Worm (Caenorhabditis elegans) whole organism, L2 larva: ENCODE results near the gene atg-13.

Experiments used
- C34F6.9 ChIP-seq: fragments of 150-350 bp; optimal IDR thresholded peaks from 2 replicates; lab custom pipeline; 2014; ENCODE audit warnings: missing biosample characterization, missing genetic modification characterization
- F13H6.1 ChIP-seq: sonication (generic microtip); optimal IDR thresholded peaks from 2 replicates; lab custom pipeline; 2016; ENCODE audit warnings: missing genetic modification characterization, missing compliant biosample characterization
- R02D3.7 ChIP-seq: fragments of 150-350 bp; optimal IDR thresholded peaks from 2 replicates; lab custom pipeline; 2014; ENCODE audit warnings: missing biosample characterization, missing genetic modification characterization
- Y55F3AM.14 ChIP-seq: fragments of 200-800 bp; sonication (Bioruptor generic); optimal IDR thresholded peaks from 2 replicates; lab custom pipeline; 2018; ENCODE audit warnings: mild to moderate bottlenecking, missing genetic modification characterization, missing compliant biosample characterization
- alr-1 ChIP-seq: fragments of 150-350 bp; optimal IDR thresholded peaks from 2 replicates; lab custom pipeline; 2014; ENCODE audit warnings: missing biosample characterization, missing genetic modification characterization
- aly-2 ChIP-seq: fragments of 150-350 bp; optimal IDR thresholded peaks from 2 replicates; lab custom pipeline; 2014; ENCODE audit warnings: missing biosample characterization, missing genetic modification characterization
- blmp-1 ChIP-seq: sonication (generic microtip); optimal IDR thresholded peaks from 2 replicates; lab custom pipeline; 2017; ENCODE audit warnings: missing genetic modification characterization, mild to moderate bottlenecking, missing compliant biosample characterization, antibody characterized with exemption, moderate library complexity; ENCODE audit not compliant: insufficient read depth
- ceh-16 ChIP-seq: fragments of 150-350 bp; optimal IDR thresholded peaks from 2 replicates; lab custom pipeline; 2014; ENCODE audit warnings: missing biosample characterization, missing genetic modification characterization
- ceh-82 ChIP-seq: fragments of 150-350 bp; optimal IDR thresholded peaks from 2 replicates; lab custom pipeline; 2014; ENCODE audit warnings: missing biosample characterization, missing genetic modification characterization
- crh-2 ChIP-seq: sonication (generic microtip); optimal IDR thresholded peaks from 2 replicates; lab custom pipeline; 2017; ENCODE audit warnings: missing biosample characterization, missing genetic modification characterization
- elt-1 ChIP-seq: fragments of 150-350 bp; optimal IDR thresholded peaks from 2 replicates; lab custom pipeline; 2014; ENCODE audit warnings: missing biosample characterization, missing genetic modification characterization
- fos-1 ChIP-seq: fragments of 150-350 bp; optimal IDR thresholded peaks from 2 replicates; lab custom pipeline; 2014; ENCODE audit warnings: missing biosample characterization, missing genetic modification characterization
- gmeb-1 ChIP-seq: fragments of 150-350 bp; optimal IDR thresholded peaks from 2 replicates; lab custom pipeline; 2014; ENCODE audit warnings: missing biosample characterization, missing genetic modification characterization
- lin-11 ChIP-seq: fragments of 150-350 bp; sonication (generic microtip); optimal IDR thresholded peaks from 2 replicates; lab custom pipeline; 2014; ENCODE audit warnings: missing biosample characterization, missing genetic modification characterization, inconsistent platforms, mixed read lengths
- lin-13 ChIP-seq: fragments of 150-350 bp; optimal IDR thresholded peaks from 2 replicates; lab custom pipeline; 2014; ENCODE audit warnings: missing biosample characterization, missing genetic modification reagents, missing genetic modification characterization
- lin-39 ChIP-seq: fragments of 150-350 bp; optimal IDR thresholded peaks from 2 replicates; lab custom pipeline; 2014; ENCODE audit warnings: missing biosample characterization, missing genetic modification reagents, missing genetic modification characterization
- lsy-2 ChIP-seq, 2 experiments: fragments of 150-350 bp in 1 of 2; sonication (generic microtip) in 1 of 2; optimal IDR thresholded peaks; 2 replicates each; lab custom pipeline; 2014 to 2017; ENCODE audit warnings: missing biosample characterization in 2 of 2, missing genetic modification characterization in 2 of 2
- mab-5 ChIP-seq: fragments of 150-350 bp; optimal IDR thresholded peaks from 2 replicates; lab custom pipeline; 2014; ENCODE audit warnings: missing biosample characterization, missing genetic modification characterization
- mbf-1 ChIP-seq: sonication (generic microtip); optimal IDR thresholded peaks from 2 replicates; lab custom pipeline; 2017; ENCODE audit warnings: missing biosample characterization, missing genetic modification characterization
- mdl-1 ChIP-seq, 2 experiments: fragments of 150-350 bp in 1 of 2; sonication (generic microtip) in 1 of 2; optimal IDR thresholded peaks; 2 replicates each; lab custom pipeline; 2017; ENCODE audit warnings: missing biosample characterization in 2 of 2, missing genetic modification characterization in 2 of 2
- nhr-10 ChIP-seq: sonication (generic microtip); optimal IDR thresholded peaks from 2 replicates; lab custom pipeline; 2017; ENCODE audit warnings: missing biosample characterization, missing genetic modification characterization
- nhr-12 ChIP-seq: fragments of 150-350 bp; optimal IDR thresholded peaks from 2 replicates; lab custom pipeline; 2014; ENCODE audit warnings: missing biosample characterization, missing genetic modification characterization
- nhr-129 ChIP-seq: fragments of 150-350 bp; optimal IDR thresholded peaks from 2 replicates; lab custom pipeline; 2014; ENCODE audit warnings: missing biosample characterization, missing genetic modification characterization
- nhr-21 ChIP-seq: fragments of 150-350 bp; optimal IDR thresholded peaks from 2 replicates; lab custom pipeline; 2014; ENCODE audit warnings: missing biosample characterization, missing genetic modification characterization
- nhr-23 ChIP-seq: fragments of 150-350 bp; optimal IDR thresholded peaks from 2 replicates; lab custom pipeline; 2014; ENCODE audit warnings: missing biosample characterization, missing genetic modification reagents, missing genetic modification characterization
- nhr-25 ChIP-seq: fragments of 150-350 bp; sonication (generic microtip); optimal IDR thresholded peaks from 3 replicates; lab custom pipeline; 2014; ENCODE audit warnings: missing biosample characterization, missing genetic modification characterization
- nhr-6 ChIP-seq: fragments of 150-350 bp; optimal IDR thresholded peaks from 2 replicates; lab custom pipeline; 2014; ENCODE audit warnings: missing biosample characterization, missing genetic modification characterization
- nhr-77 ChIP-seq: fragments of 150-350 bp; optimal IDR thresholded peaks from 2 replicates; lab custom pipeline; 2014; ENCODE audit warnings: missing biosample characterization, missing genetic modification characterization
- peb-1 ChIP-seq: fragments of 150-350 bp; optimal IDR thresholded peaks from 2 replicates; lab custom pipeline; 2014; ENCODE audit warnings: missing biosample characterization, missing genetic modification characterization
- sem-4 ChIP-seq: fragments of 150-350 bp; optimal IDR thresholded peaks from 2 replicates; lab custom pipeline; 2014; ENCODE audit warnings: missing biosample characterization, missing genetic modification reagents, missing genetic modification characterization
- skn-1 ChIP-seq: sonication (generic microtip); optimal IDR thresholded peaks from 2 replicates; lab custom pipeline; 2017; ENCODE audit warnings: missing biosample characterization, missing genetic modification characterization
- sma-3 ChIP-seq: sonication (generic microtip); optimal IDR thresholded peaks from 2 replicates; lab custom pipeline; 2016; ENCODE audit warnings: missing genetic modification reagents, missing genetic modification characterization, missing compliant biosample characterization
- sma-9 ChIP-seq, 2 experiments: fragments of 150-350 bp in 1 of 2; sonication (generic microtip) in 1 of 2; optimal IDR thresholded peaks; 2 replicates each; lab custom pipeline; 2014 to 2016; ENCODE audit warnings: missing genetic modification characterization in 2 of 2, mild to moderate bottlenecking in 1 of 2, missing biosample characterization in 1 of 2, missing compliant biosample characterization in 1 of 2, missing genetic modification reagents in 1 of 2, moderate library complexity in 1 of 2
- unc-39 ChIP-seq: fragments of 150-350 bp; optimal IDR thresholded peaks from 2 replicates; lab custom pipeline; 2014; ENCODE audit warnings: missing biosample characterization, missing genetic modification characterization
- unc-55 ChIP-seq: fragments of 150-350 bp; sonication (generic microtip); optimal IDR thresholded peaks from 3 replicates; lab custom pipeline; 2014; ENCODE audit warnings: missing biosample characterization, missing genetic modification reagents, missing genetic modification characterization
- unc-62 ChIP-seq: fragments of 150-350 bp; optimal IDR thresholded peaks from 2 replicates; lab custom pipeline; 2014; ENCODE audit warnings: missing biosample characterization, missing genetic modification reagents, missing genetic modification characterization
- zag-1 ChIP-seq: fragments of 150-350 bp; optimal IDR thresholded peaks from 2 replicates; lab custom pipeline; 2014; ENCODE audit warnings: missing biosample characterization, missing genetic modification characterization
- ztf-11 ChIP-seq: sonication (generic microtip); optimal IDR thresholded peaks from 2 replicates; lab custom pipeline; 2017; ENCODE audit warnings: missing biosample characterization, missing genetic modification characterization
- ztf-4 ChIP-seq: fragments of 150-350 bp; optimal IDR thresholded peaks from 2 replicates; lab custom pipeline; 2014; ENCODE audit warnings: missing biosample characterization, missing genetic modification characterization

atg-13 gene

DNA sequence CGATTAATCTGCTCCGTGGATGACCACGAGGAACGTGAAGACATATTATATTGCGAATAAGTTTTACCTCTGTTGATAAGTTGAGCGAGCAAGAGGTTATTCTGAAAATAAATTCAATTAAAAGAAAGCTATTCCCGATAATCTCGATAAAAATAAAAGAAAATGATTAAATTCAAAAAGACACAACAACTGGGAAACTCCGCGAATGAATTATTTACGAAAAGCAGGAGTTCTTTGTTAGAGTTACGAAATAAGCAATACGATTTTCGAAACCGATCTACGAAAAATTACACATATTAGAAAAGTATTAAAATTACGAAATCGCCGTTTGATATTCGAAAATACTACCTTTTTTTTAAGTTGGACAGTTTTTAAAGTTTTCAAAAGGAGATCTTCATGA is 5.3 kb upstream of the atg-13 start, which contains the start of gene bath-42:
TSS of gene bath-42 (minus strand) at position 101 of the 400 bp plus-strand sequence.
- no peak for TF ChIP-seq mdl-1 (tag; optimal IDR thresholded peaks at IDR 0.05; lab: Kevin White, UChicago)
- peak; percentile 9 for TF ChIP-seq unc-55 (GFP tag; lab: Kevin White, UChicago)

DNA sequence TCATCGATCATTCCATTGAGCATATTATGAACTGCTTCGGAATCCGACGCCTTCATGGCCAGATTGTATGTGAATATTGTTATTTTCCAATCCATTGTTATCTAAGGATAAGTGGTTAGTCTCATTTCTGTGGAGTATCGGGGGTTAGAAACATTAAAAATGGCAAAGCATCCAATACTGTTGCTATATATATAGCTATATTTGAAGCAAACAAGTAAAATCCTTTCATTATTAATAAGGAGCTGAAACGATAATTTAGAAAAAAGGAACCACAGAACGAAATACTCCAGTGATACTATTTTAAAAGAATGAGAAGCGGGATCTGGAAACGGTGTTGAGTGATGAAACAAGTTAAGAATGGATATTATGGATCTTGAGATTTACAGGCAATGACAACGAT is 3.2 kb upstream of the atg-13 start, which contains the start of gene inpp-5K:
TSS of gene inpp-5K (minus strand) at position 101 of the 400 bp plus-strand sequence.
- TF ChIP-seq lin-39 (tag; lab: Kevin White, UChicago) = no peak

DNA sequence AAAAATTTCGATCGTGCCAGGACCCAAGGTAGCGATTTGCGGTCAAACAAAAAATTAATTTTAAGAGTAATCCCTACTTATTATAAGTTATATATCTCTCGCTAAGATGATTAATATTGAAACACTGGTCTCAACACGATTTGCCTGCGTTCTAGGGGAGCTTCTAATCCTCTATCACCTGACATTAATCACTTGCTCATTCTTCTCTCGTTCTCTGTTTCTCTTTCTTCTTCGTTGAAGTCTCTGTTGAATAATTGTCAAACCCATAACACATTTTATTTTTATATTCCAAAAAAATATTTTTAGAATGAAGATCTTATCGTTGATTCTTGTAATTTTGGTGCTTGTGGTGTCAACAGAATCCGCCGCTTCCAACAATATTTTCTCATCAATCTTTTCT is 2.8 kb downstream of the atg-13 start, which contains the start of gene D2007.1:
TSS of gene D2007.1 (plus strand) at position 301 of the 400 bp plus-strand sequence.
- TF ChIP-seq ceh-16 (tag; lab: Kevin White, UChicago) (no peak), lsy-2 (tag; optimal IDR thresholded peaks at IDR 0.05; lab: Kevin White, UChicago) (peak in 1 of 2 experiments; percentile 1), C34F6.9 (peak; percentile 32)

DNA sequence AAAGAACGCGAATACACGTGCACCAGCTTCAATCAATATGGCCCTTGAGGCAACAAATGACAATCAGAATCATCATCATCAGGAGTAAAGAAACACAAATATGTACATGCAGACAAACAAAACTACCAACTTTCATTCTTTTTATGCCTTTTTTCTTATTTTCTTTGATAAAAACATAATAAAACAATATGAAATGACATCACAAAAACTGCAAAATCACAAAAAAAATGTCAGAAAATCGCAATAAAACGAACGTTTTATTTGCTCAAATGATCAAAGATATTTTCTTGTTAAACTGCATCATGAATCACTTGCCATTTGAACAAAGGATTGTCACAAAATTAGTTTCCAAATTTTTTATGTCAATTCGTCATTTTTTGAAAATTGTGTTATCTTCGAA is 3.6 kb downstream of the atg-13 start:
- TF ChIP-seq fos-1 (peak; percentile 16), gmeb-1 (tag; lab: Kevin White, UChicago) (no peak)

DNA sequence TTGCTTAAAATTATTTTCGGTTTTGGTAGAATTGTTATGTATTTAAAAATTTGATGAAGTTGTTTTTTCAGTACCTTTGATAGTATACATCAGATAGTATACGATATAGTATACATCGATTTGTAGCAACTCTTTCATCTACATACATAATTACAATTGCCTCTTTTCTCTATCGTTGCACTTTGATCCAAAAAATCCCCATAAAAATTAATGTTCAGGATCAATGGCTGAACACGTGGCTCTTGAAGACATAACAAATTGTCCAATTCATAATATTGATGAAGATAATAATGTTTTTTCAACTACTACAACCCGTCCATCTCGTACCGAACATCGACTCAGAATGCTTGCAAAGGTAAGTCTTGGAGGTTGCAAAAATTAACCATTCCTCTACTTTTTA is 9.2 kb downstream of the atg-13 start, which contains the start of gene D2007.2:
TSS of gene D2007.2 (plus strand) at position 213 of the 400 bp plus-strand sequence.
- TF ChIP-seq ceh-82 (tag; lab: Kevin White, UChicago) (no peak), nhr-12 (no peak), ztf-11 (tag; lab: Kevin White, UChicago) (no peak), sma-9 (GFP tag; optimal IDR thresholded peaks at IDR 0.05; lab: Kevin White, UChicago) (no peak), sma-9 (tag; optimal IDR thresholded peaks at IDR 0.05; lab: Kevin White, UChicago) (no peak), sem-4 (tag; lab: Kevin White, UChicago) (no peak), unc-62 (GFP tag; lab: Kevin White, UChicago) (no peak), unc-39 (tag; lab: Kevin White, UChicago) (no peak), Y55F3AM.14 (GFP tag; lab: Kevin White, UChicago) (no peak)
- TF ChIP-seq, all 48 proteins: peak for 0

DNA sequence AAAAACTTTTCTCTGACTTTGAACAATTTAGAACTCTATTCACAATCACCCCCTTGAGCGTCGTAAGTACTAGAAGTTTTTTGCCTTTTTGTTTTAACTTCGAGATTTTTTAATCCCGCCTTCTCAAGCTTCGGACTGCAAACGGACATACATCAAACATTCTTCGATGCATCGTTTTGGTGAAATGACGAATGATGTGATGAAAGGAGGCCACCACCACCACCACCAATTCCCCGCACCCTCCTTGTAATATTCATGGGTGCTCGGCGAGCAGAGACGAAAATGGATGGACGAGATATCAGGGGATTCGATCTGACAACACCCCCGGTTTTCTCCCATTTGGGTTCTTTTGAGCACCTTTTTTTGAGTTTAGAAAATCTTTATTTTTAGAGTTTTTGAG is 12.0 kb downstream of the atg-13 start:
- no peak for TF ChIP-seq elt-1 (tag; lab: Kevin White, UChicago)
- peak; percentile 46 for TF ChIP-seq unc-55 (GFP tag; lab: Kevin White, UChicago)

DNA sequence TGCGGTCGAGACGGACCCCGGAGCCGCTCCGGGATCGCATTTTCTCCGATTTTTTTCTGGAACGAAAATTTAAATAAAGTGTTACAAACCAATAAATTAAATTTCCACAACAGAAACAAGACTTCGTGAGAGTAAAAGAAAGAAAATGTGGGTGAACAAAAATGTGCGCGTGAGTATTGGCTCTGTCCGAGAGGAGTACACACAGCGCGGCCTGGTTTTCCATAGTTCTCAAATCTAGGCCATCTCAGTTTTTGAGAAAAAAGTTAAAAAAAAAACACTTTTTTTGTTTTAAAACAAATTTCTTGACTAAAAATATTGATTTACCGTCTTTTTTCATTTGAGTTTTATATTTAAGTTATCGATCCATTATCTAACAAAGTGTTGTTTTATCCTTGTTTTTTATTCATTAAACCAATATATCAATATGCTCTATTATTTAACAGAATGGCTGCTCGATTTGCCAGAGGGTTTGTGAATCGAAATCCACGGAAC is 13.4 kb downstream of the atg-13 start, which contains the start of the genes C14B9.8 and mrpl-18:
TSS of gene C14B9.8 (minus strand) at position 56 of the 492 bp plus-strand sequence.
TSS of gene mrpl-18 (plus strand) at position 442 of the 492 bp plus-strand sequence.
- TF ChIP-seq nhr-23 (tag; lab: Kevin White, UChicago) (no peak), unc-55 (GFP tag; lab: Kevin White, UChicago) (peak; percentile 71), blmp-1 (tag; lab: Kevin White, UChicago) (no peak), unc-62 (GFP tag; lab: Kevin White, UChicago) (no peak), crh-2 (tag; lab: Kevin White, UChicago) (peak; percentile 47), ceh-82 (tag; lab: Kevin White, UChicago) (no peak), fos-1 (peak; percentile 14), zag-1 (tag; lab: Kevin White, UChicago) (no peak), sma-9 (GFP tag; optimal IDR thresholded peaks at IDR 0.05; lab: Kevin White, UChicago) (peak; percentile 72), sma-9 (tag; optimal IDR thresholded peaks at IDR 0.05; lab: Kevin White, UChicago) (no peak), skn-1 (tag; lab: Kevin White, UChicago) (no peak), peb-1 (tag; lab: Kevin White, UChicago) (no peak), ztf-4 (no peak), nhr-129 (tag; lab: Kevin White, UChicago) (no peak), lin-13 (GFP tag; lab: Kevin White, UChicago) (peak; percentile 50), sma-3 (peak; percentile 64), R02D3.7 (no peak), alr-1 (tag; lab: Kevin White, UChicago) (no peak), aly-2 (tag; lab: Kevin White, UChicago) (no peak), mbf-1 (tag; lab: Kevin White, UChicago) (no peak), nhr-25 (no peak), ceh-16 (tag; lab: Kevin White, UChicago) (no peak), nhr-77 (tag; lab: Kevin White, UChicago) (no peak), nhr-21 (tag; lab: Kevin White, UChicago) (peak; percentile 15), gmeb-1 (tag; lab: Kevin White, UChicago) (peak; percentile 75), Y55F3AM.14 (GFP tag; lab: Kevin White, UChicago) (no peak), elt-1 (tag; lab: Kevin White, UChicago) (no peak), mab-5 (tag; lab: Kevin White, UChicago) (no peak), lin-11 (tag; lab: Kevin White, UChicago) (no peak), F13H6.1 (tag; lab: Kevin White, UChicago) (peak; percentile 54), nhr-6 (tag; lab: Kevin White, UChicago) (no peak), sem-4 (tag; lab: Kevin White, UChicago) (no peak), nhr-10 (tag; lab: Kevin White, UChicago) (no peak)
